Fruit fly (Drosophila melanogaster): ENCODE measurements around the gene Inx2.

Gene Inx2

DNA sequence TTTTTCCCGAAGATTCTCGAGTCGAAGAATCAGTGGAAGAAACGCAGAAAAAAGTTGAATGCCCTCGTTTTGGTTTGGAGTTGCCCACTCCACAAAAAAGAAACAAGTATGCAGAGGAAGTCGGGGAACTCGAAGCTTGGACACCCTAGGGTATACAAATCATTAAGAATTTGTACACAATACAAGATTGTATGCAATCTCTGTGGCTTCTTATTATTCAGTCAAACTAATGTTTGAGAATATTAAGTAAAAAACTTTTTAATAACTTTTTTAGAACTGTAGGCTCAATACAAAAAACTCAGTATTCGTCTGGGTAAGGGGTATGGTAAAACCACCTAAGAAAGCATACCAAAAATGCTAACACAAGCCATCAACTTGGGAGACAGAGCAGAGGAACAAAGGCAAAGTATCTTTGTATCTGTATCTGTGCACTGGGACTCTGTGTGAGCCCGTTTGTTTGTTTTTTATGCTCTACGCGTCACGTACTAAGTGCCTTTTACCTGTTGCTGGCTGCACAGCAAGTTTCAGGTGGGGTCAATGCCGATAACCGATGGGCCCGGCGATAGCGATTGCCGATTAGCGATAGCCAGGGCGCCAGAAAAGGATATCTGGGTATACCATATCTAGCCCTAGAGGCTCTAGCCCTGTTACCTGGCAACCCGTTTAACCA is 13.2 kb upstream of the Inx2 start (continued):
- TF ChIP-seq sisA (GFP tag; IDR thresholded peaks at IDR 0.05) (peak; percentile 77), ap (GFP tag; IDR thresholded peaks at IDR 0.05) (0 out of 2 replicates have a peak, but pooled peaks have one; percentile 24)

dm6 chrX:6985980-6986827 is 12.3 kb upstream of the Inx2 start, which contains the start of gene bou:
Gene bou (plus strand): TSS chrX:6986486.
- TF ChIP-seq pan (optimal IDR thresholded peaks at IDR 0.05) (no peak), pan (GFP tag; optimal IDR thresholded peaks at IDR 0.05 in 1 of 2, IDR thresholded peaks at IDR 0.05 in 1 of 2) (no peak), sim (GFP tag; IDR thresholded peaks at IDR 0.05) (no peak), cg (GFP tag; optimal IDR thresholded peaks at IDR 0.05) (no peak), Pdp1 (GFP tag; optimal IDR thresholded peaks at IDR 0.05) (peak in 1 of 2 experiments; percentile 72), wek (GFP tag; optimal IDR thresholded peaks at IDR 0.05) (no peak), chm (GFP tag; IDR thresholded peaks at IDR 0.05) (peak; percentile 19; the same call in 1 of the 2 replicates), nerfin-2 (GFP tag; IDR thresholded peaks at IDR 0.05; ENCODE audit: partially characterized antibody) (no peak), nau (GFP tag; optimal IDR thresholded peaks at IDR 0.05) (no peak), CG12155 (GFP tag; optimal IDR thresholded peaks at IDR 0.05) (peak; percentile 30), Mes4 (GFP tag; optimal IDR thresholded peaks at IDR 0.05) (no peak), CG10959 (GFP tag; IDR thresholded peaks at IDR 0.05) (no peak), nerfin-1 (tag; optimal IDR thresholded peaks at IDR 0.05) (peak; percentile 31), Stat92E (GFP tag; optimal IDR thresholded peaks at IDR 0.05) (no peak), chinmo (GFP tag; IDR thresholded peaks at IDR 0.05; ENCODE audit: partially characterized antibody) (0 out of 4 replicates have a peak, but pooled peaks have one; percentile 21), sqz (GFP tag; optimal IDR thresholded peaks at IDR 0.05) (peak; percentile 21), CG1832 (GFP tag; optimal IDR thresholded peaks at IDR 0.05) (no peak), Sry-β (GFP tag; optimal IDR thresholded peaks at IDR 0.05) (peak; percentile 90), CG2199 (GFP tag; IDR thresholded peaks at IDR 0.05) (0 out of 3 replicates have a peak, but pooled peaks have one; percentile 71), ERR (GFP tag; optimal IDR thresholded peaks at IDR 0.05) (peak; percentile 14), dpn (GFP tag; optimal IDR thresholded peaks at IDR 0.05) (no peak), ara (GFP tag; IDR thresholded peaks at IDR 0.05) (0 out of 2 replicates have a peak, but pooled peaks have one; percentile 27), CG18619 (GFP tag; optimal IDR thresholded peaks at IDR 0.05) (no peak), BEAF-32 (GFP tag; optimal IDR thresholded peaks at IDR 0.05) (no peak), ro (GFP tag; IDR thresholded peaks at IDR 0.05) (no peak), CG6791 (GFP tag; IDR thresholded peaks at IDR 0.05; ENCODE audit: partially characterized antibody) (no peak), HmgD (GFP tag; optimal IDR thresholded peaks at IDR 0.05) (peak; percentile 17), kni (GFP tag; optimal IDR thresholded peaks at IDR 0.05) (peak; percentile 74), CG18764 (GFP tag; optimal IDR thresholded peaks at IDR 0.05) (no peak), Med (GFP tag) (peak; percentile 60), wor (GFP tag; IDR thresholded peaks at IDR 0.05) (no peak), Deaf1 (tag; optimal IDR thresholded peaks at IDR 0.05) (peak; percentile 5), Trl (optimal IDR thresholded peaks at IDR 0.05) (peak; percentile 60 to 70), Trl (GFP tag; optimal IDR thresholded peaks at IDR 0.05) (no peak), CG12299 (tag; optimal IDR thresholded peaks at IDR 0.05) (no peak), Jarid2 (GFP tag; optimal IDR thresholded peaks at IDR 0.05) (peak; percentile 39), Hr78 (GFP tag; optimal IDR thresholded peaks at IDR 0.05) (peak in 1 of 2 experiments; percentile 97), CG8290 (GFP tag; optimal IDR thresholded peaks at IDR 0.05) (no peak), CG8290 (tag; optimal IDR thresholded peaks at IDR 0.05) (peak in 1 of 2 experiments; percentile 18), lilli (GFP tag; optimal IDR thresholded peaks at IDR 0.05) (no peak), gem (tag; optimal IDR thresholded peaks at IDR 0.05) (peak; percentile 2), Vsx1 (GFP tag; optimal IDR thresholded peaks at IDR 0.05) (no peak), CG32532 (GFP tag; IDR thresholded peaks at IDR 0.05) (peak; percentile 15; the same call in 1 of the 2 replicates)
